Fruit fly (Drosophila melanogaster): Measurements from ENCODE around the gene hzg.

- TF ChIP-seq pan (optimal IDR thresholded peaks at IDR 0.05) (no peak), Dfd (GFP tag; optimal IDR thresholded peaks at IDR 0.05) (no peak), psq (GFP tag; optimal IDR thresholded peaks at IDR 0.05) (no peak), usp (GFP tag; optimal IDR thresholded peaks at IDR 0.05) (no peak), rgr (GFP tag; optimal IDR thresholded peaks at IDR 0.05) (no peak), h (GFP tag; optimal IDR thresholded peaks at IDR 0.05) (no peak), Jra (GFP tag; optimal IDR thresholded peaks at IDR 0.05) (no peak), CG32264 (GFP tag; optimal IDR thresholded peaks at IDR 0.05) (no peak)
These were observed 30.6 kb upstream of the hzg start, which contains the start of gene CG5895 for dm6 chr3L:16035185-16035584.

Data from whole organism, wandering third instar larva.